Fruit fly (Drosophila melanogaster): ENCODE measurements around the gene Atg8a.

Atg8a gene

dm6 chrX:10744773-10745589 is 23.2 kb downstream of the Atg8a start, which contains the start of gene stx (continued):
- TF ChIP-seq Sox102F (GFP tag; optimal IDR thresholded peaks at IDR 0.05): no peak
- no peak for TF ChIP-seq CG1233 (GFP tag; optimal IDR thresholded peaks at IDR 0.05)
- TF ChIP-seq dmrt11E (tag; optimal IDR thresholded peaks at IDR 0.05): no peak
- TF ChIP-seq fd96Cb (tag; optimal IDR thresholded peaks at IDR 0.05): no peak
- TF ChIP-seq lilli (GFP tag; optimal IDR thresholded peaks at IDR 0.05): no peak
- TF ChIP-seq bowl (GFP tag; IDR thresholded peaks at IDR 0.05): 0 out of 2 replicates have a peak, but pooled peaks have one; percentile 38
- TF ChIP-seq Fer1 (GFP tag; optimal IDR thresholded peaks at IDR 0.05): peak; percentile 51
- TF ChIP-seq eve (GFP tag; optimal IDR thresholded peaks at IDR 0.05): no peak
- peak; percentile 34 for TF ChIP-seq ATbp (GFP tag; optimal IDR thresholded peaks at IDR 0.05)
- TF ChIP-seq fu2 (GFP tag; optimal IDR thresholded peaks at IDR 0.05): no peak
- TF ChIP-seq lbe (GFP tag; optimal IDR thresholded peaks at IDR 0.05): peak; percentile 8
- no peak for TF ChIP-seq B-H2 (GFP tag; optimal IDR thresholded peaks at IDR 0.05)
- no peak for TF ChIP-seq p53 (GFP tag; optimal IDR thresholded peaks at IDR 0.05)
- no peak; the same call in 2 of the 3 replicates for TF ChIP-seq CG14050 (GFP tag; IDR thresholded peaks at IDR 0.05)
- no peak for TF ChIP-seq cato (GFP tag; optimal IDR thresholded peaks at IDR 0.05; ENCODE audit: borderline replicate concordance)
- TF ChIP-seq crol (GFP tag; IDR thresholded peaks at IDR 0.05): no peak
- peak; percentile 96 for TF ChIP-seq bbx (GFP tag; IDR thresholded peaks at IDR 0.05; ENCODE audit: partially characterized antibody)
- TF ChIP-seq CG10274 (GFP tag; optimal IDR thresholded peaks at IDR 0.05): no peak
- TF ChIP-seq CG9817 (tag; optimal IDR thresholded peaks at IDR 0.05): no peak
- TF ChIP-seq CG4854 (GFP tag; optimal IDR thresholded peaks at IDR 0.05): no peak
- peak; percentile 63 for TF ChIP-seq CG10267 (tag; optimal IDR thresholded peaks at IDR 0.05)
- no peak for TF ChIP-seq CG1647 (GFP tag; optimal IDR thresholded peaks at IDR 0.05)
- 0 out of 2 replicates have a peak, but pooled peaks have one; percentile 25 for TF ChIP-seq HLH3B (GFP tag; IDR thresholded peaks at IDR 0.05)
- TF ChIP-seq sr (GFP tag; IDR thresholded peaks at IDR 0.05): peak; percentile 32; the same call in 2 of the 3 replicates
- no peak for TF ChIP-seq sd (tag; optimal IDR thresholded peaks at IDR 0.05)
- TF ChIP-seq dysf (GFP tag; IDR thresholded peaks at IDR 0.05): no peak
- no peak for TF ChIP-seq dpn (GFP tag; optimal IDR thresholded peaks at IDR 0.05)
- peak; percentile 57; the same call in 1 of the 2 replicates for TF ChIP-seq sim (GFP tag; IDR thresholded peaks at IDR 0.05)
- no peak for TF ChIP-seq Dad (GFP tag; optimal IDR thresholded peaks at IDR 0.05)
- TF ChIP-seq NK7.1 (GFP tag; optimal IDR thresholded peaks at IDR 0.05): no peak
- TF ChIP-seq CG4404 (GFP tag; IDR thresholded peaks at IDR 0.05): no peak
- TF ChIP-seq Jarid2 (GFP tag; optimal IDR thresholded peaks at IDR 0.05): peak; percentile 94
- TF ChIP-seq CG13624 (GFP tag; optimal IDR thresholded peaks at IDR 0.05): peak; percentile 37
- peak; percentile 33 for TF ChIP-seq CHES-1-like (GFP tag; optimal IDR thresholded peaks at IDR 0.05)
- no peak for TF ChIP-seq CG10654 (GFP tag; optimal IDR thresholded peaks at IDR 0.05)
- no peak for TF ChIP-seq CG8089 (GFP tag; optimal IDR thresholded peaks at IDR 0.05)
- TF ChIP-seq D (optimal IDR thresholded peaks at IDR 0.05): peak; percentile 39
- no peak for TF ChIP-seq D (GFP tag; optimal IDR thresholded peaks at IDR 0.05)
- TF ChIP-seq Chrac-16 (GFP tag; optimal IDR thresholded peaks at IDR 0.05): no peak
- no peak for TF ChIP-seq ash1 (GFP tag; optimal IDR thresholded peaks at IDR 0.05)
- TF ChIP-seq ab (GFP tag; optimal IDR thresholded peaks at IDR 0.05): no peak
- TF ChIP-seq Rfx (GFP tag; IDR thresholded peaks at IDR 0.05): peak; percentile 59
- TF ChIP-seq gfzf (GFP tag; optimal IDR thresholded peaks at IDR 0.05): peak; percentile 97
- TF ChIP-seq ems (GFP tag; optimal IDR thresholded peaks at IDR 0.05): no peak
- TF ChIP-seq CG15073 (GFP tag; optimal IDR thresholded peaks at IDR 0.05): no peak
- TF ChIP-seq zen (tag; optimal IDR thresholded peaks at IDR 0.05): no peak
- peak; percentile 97 for TF ChIP-seq unc-4 (GFP tag; IDR thresholded peaks at IDR 0.05; ENCODE audit: partially characterized antibody)
- no peak for TF ChIP-seq nau (GFP tag; optimal IDR thresholded peaks at IDR 0.05)
- no peak for TF ChIP-seq PHDP (tag; optimal IDR thresholded peaks at IDR 0.05)
- no peak for TF ChIP-seq gcm2 (GFP tag; optimal IDR thresholded peaks at IDR 0.05)
